Fruit fly (Drosophila melanogaster) whole organism, embryonic: ENCODE measurements around the gene CG14015.
A peak's percentile ranks its signal among the peaks of the same experiment; 100 is the strongest.

Source experiments
- BEAF-32 ChIP-seq: fragments of 200-800 bp; sonication (Bioruptor generic); optimal IDR thresholded peaks from 3 replicates; lab custom pipeline; 2017; ENCODE audit warnings: missing biosample characterization, missing genetic modification characterization, mild to moderate bottlenecking, moderate library complexity, missing genetic modification reagents
- Bgb ChIP-seq: fragments of 200-800 bp; sonication (Bioruptor generic); IDR thresholded peaks from 2 replicates; pipeline ENCODE4 v1.3.6; 2022; ENCODE audit warnings: missing biosample characterization, missing genetic modification characterization; ENCODE audit not compliant: partially characterized antibody
- CG10147 ChIP-seq: fragments of 200-800 bp; sonication (Bioruptor generic); optimal IDR thresholded peaks from 2 replicates; lab custom pipeline; 2019; ENCODE audit warnings: missing biosample characterization, mild to moderate bottlenecking, missing genetic modification characterization, moderate library complexity
- CG10267 ChIP-seq: fragments of 200-800 bp; sonication (Bioruptor generic); optimal IDR thresholded peaks from 2 replicates; lab custom pipeline; 2018; ENCODE audit warnings: missing biosample characterization, mild to moderate bottlenecking, missing genetic modification characterization, moderate library complexity
- CG10543 ChIP-seq: fragments of 200-800 bp; sonication (Bioruptor generic); optimal IDR thresholded peaks from 3 replicates; lab custom pipeline; 2017; ENCODE audit warnings: missing biosample characterization, mild to moderate bottlenecking, missing genetic modification characterization, moderate library complexity
- CG13775 ChIP-seq: fragments of 200-800 bp; sonication (Bioruptor generic); optimal IDR thresholded peaks from 3 replicates; lab custom pipeline; 2017; ENCODE audit warnings: missing biosample characterization, mild to moderate bottlenecking, missing genetic modification characterization
- CG15269 ChIP-seq: fragments of 200-800 bp; sonication (Bioruptor generic); optimal IDR thresholded peaks from 2 replicates; lab custom pipeline; 2018; ENCODE audit warnings: missing biosample characterization, mild to moderate bottlenecking, missing genetic modification characterization, moderate library complexity
- CG1529 ChIP-seq: fragments of 200-800 bp; sonication (Bioruptor generic); optimal IDR thresholded peaks from 3 replicates; lab custom pipeline; 2018; ENCODE audit warnings: missing biosample characterization, missing genetic modification characterization
- CG18619 ChIP-seq: fragments of 200-800 bp; sonication (Bioruptor generic); optimal IDR thresholded peaks from 3 replicates; lab custom pipeline; 2017; ENCODE audit warnings: missing biosample characterization, mild to moderate bottlenecking, missing genetic modification characterization
- CG30020 ChIP-seq: fragments of 200-800 bp; optimal IDR thresholded peaks from 2 replicates; lab custom pipeline; 2019; ENCODE audit warnings: missing biosample characterization, mild to moderate bottlenecking, missing genetic modification characterization, moderate library complexity
- CG30431 ChIP-seq: fragments of 200-800 bp; sonication (Bioruptor generic); optimal IDR thresholded peaks from 2 replicates; lab custom pipeline; 2017; ENCODE audit warnings: missing biosample characterization, missing genetic modification characterization
- CG4360 ChIP-seq: fragments of 200-800 bp; sonication (Bioruptor generic); IDR thresholded peaks from 2 replicates; pipeline ENCODE4 v1.3.6; 2022; ENCODE audit warnings: missing biosample characterization, missing genetic modification characterization
- CG4820 ChIP-seq: fragments of 200-800 bp; sonication (Bioruptor generic); optimal IDR thresholded peaks from 3 replicates; lab custom pipeline; 2016; ENCODE audit warnings: missing biosample characterization, missing genetic modification characterization
- CG7556 ChIP-seq: fragments of 200-800 bp; sonication (Bioruptor generic); optimal IDR thresholded peaks from 2 replicates; lab custom pipeline; 2017; ENCODE audit warnings: missing biosample characterization, mild to moderate bottlenecking, missing genetic modification characterization
- CG8290 ChIP-seq, 3 experiments: fragments of 200-800 bp; sonication (Bioruptor generic); optimal IDR thresholded peaks; 2 replicates each; lab custom pipeline; 2016 to 2019; ENCODE audit warnings: missing biosample characterization in 3 of 3, missing genetic modification characterization in 3 of 3, mild to moderate bottlenecking in 2 of 3, moderate library complexity in 1 of 3
- CG9215 ChIP-seq: fragments of 200-800 bp; sonication (Bioruptor generic); IDR thresholded peaks from 2 replicates; pipeline ENCODE4 v1.3.6; 2022; ENCODE audit warnings: missing biosample characterization, missing genetic modification characterization
- CG9817 ChIP-seq: fragments of 200-800 bp; sonication (Bioruptor generic); optimal IDR thresholded peaks from 2 replicates; lab custom pipeline; 2018; ENCODE audit warnings: missing biosample characterization, mild to moderate bottlenecking, missing genetic modification characterization, moderate library complexity
- CG9932 ChIP-seq: fragments of 200-800 bp; sonication (Bioruptor generic); IDR thresholded peaks from 2 replicates; pipeline ENCODE4 v1.3.6; 2022; ENCODE audit warnings: missing biosample characterization, missing genetic modification characterization
- CTCF ChIP-seq: fragments of 200-800 bp; sonication (Bioruptor generic); optimal IDR thresholded peaks from 2 replicates; lab custom pipeline; 2017; ENCODE audit warnings: missing biosample characterization, mild to moderate bottlenecking, missing genetic modification characterization, moderate library complexity
- Chrac-16 ChIP-seq: fragments of 200-800 bp; sonication (Bioruptor generic); optimal IDR thresholded peaks from 3 replicates; lab custom pipeline; 2016; ENCODE audit warnings: missing biosample characterization, missing genetic modification characterization
- CoRest ChIP-seq: fragments of 200-800 bp; sonication (Bioruptor generic); optimal IDR thresholded peaks from 3 replicates; lab custom pipeline; 2018; ENCODE audit warnings: missing biosample characterization, mild to moderate bottlenecking, missing genetic modification characterization, moderate library complexity
- D19B ChIP-seq: fragments of 200-800 bp; sonication (Bioruptor generic); optimal IDR thresholded peaks from 2 replicates; lab custom pipeline; 2017; ENCODE audit warnings: missing biosample characterization, mild to moderate bottlenecking, missing genetic modification characterization
- Ets65A ChIP-seq: fragments of 200-800 bp; sonication (Bioruptor generic); peaks from one replicate; lab custom pipeline; 2016; ENCODE audit warnings: missing biosample characterization, missing genetic modification characterization
- H15 ChIP-seq: fragments of 200-800 bp; sonication (Bioruptor generic); IDR thresholded peaks from 3 replicates; pipeline ENCODE4 v1.3.6; 2022; ENCODE audit warnings: missing biosample characterization, missing genetic modification characterization
- HLH54F ChIP-seq: fragments of 200-800 bp; sonication (Bioruptor generic); optimal IDR thresholded peaks from 3 replicates; lab custom pipeline; 2016; ENCODE audit warnings: missing biosample characterization, missing genetic modification characterization
- HmgD ChIP-seq: fragments of 200-800 bp; sonication (Bioruptor generic); optimal IDR thresholded peaks from 3 replicates; lab custom pipeline; 2016; ENCODE audit warnings: missing biosample characterization, missing genetic modification characterization
- Hr51 ChIP-seq, 2 experiments: fragments of 200-800 bp; sonication (Bioruptor generic); optimal IDR thresholded peaks; 2 replicates in 1 of 2; 3 replicates in 1 of 2; lab custom pipeline; 2016 to 2018; ENCODE audit warnings: missing biosample characterization in 2 of 2, missing genetic modification characterization in 2 of 2, mild to moderate bottlenecking in 1 of 2, moderate library complexity in 1 of 2
- Hsf ChIP-seq: fragments of 200-800 bp; sonication (Bioruptor generic); optimal IDR thresholded peaks from 3 replicates; lab custom pipeline; 2016; ENCODE audit warnings: missing biosample characterization, missing genetic modification characterization
- Nf-YA ChIP-seq: fragments of 200-800 bp; sonication (Bioruptor generic); IDR thresholded peaks from 2 replicates; pipeline ENCODE4 v1.3.6; 2022; ENCODE audit warnings: missing biosample characterization, missing genetic modification characterization
- Sox100B ChIP-seq: fragments of 200-800 bp; sonication (Bioruptor generic); optimal IDR thresholded peaks from 3 replicates; lab custom pipeline; 2018; ENCODE audit warnings: missing biosample characterization, mild to moderate bottlenecking, missing genetic modification characterization
- Xbp1 ChIP-seq: fragments of 200-800 bp; sonication (Bioruptor generic); optimal IDR thresholded peaks from 3 replicates; lab custom pipeline; 2016; ENCODE audit warnings: missing biosample characterization, mild to moderate bottlenecking, missing genetic modification characterization
- bcd ChIP-seq: fragments of 200-800 bp; sonication (Bioruptor generic); optimal IDR thresholded peaks from 2 replicates; lab custom pipeline; 2017; ENCODE audit warnings: missing biosample characterization, mild to moderate bottlenecking, missing genetic modification characterization
- dmrt11E ChIP-seq: fragments of 200-800 bp; sonication (Bioruptor generic); optimal IDR thresholded peaks from 3 replicates; lab custom pipeline; 2018; ENCODE audit warnings: missing biosample characterization, mild to moderate bottlenecking, missing genetic modification characterization, moderate library complexity
- dmrt99B ChIP-seq: fragments of 200-800 bp; sonication (Bioruptor generic); optimal IDR thresholded peaks from 2 replicates; lab custom pipeline; 2018; ENCODE audit warnings: missing biosample characterization, mild to moderate bottlenecking, missing genetic modification characterization, moderate library complexity
- fd3F ChIP-seq: fragments of 200-800 bp; sonication (Bioruptor generic); optimal IDR thresholded peaks from 2 replicates; lab custom pipeline; 2018; ENCODE audit warnings: missing biosample characterization, mild to moderate bottlenecking, missing genetic modification characterization, moderate library complexity
- gfzf ChIP-seq: fragments of 200-800 bp; sonication (Bioruptor generic); optimal IDR thresholded peaks from 2 replicates; lab custom pipeline; 2016; ENCODE audit warnings: missing biosample characterization, mild to moderate bottlenecking, missing genetic modification characterization, moderate library complexity
- grau ChIP-seq: fragments of 200-800 bp; optimal IDR thresholded peaks from 3 replicates; lab custom pipeline; 2019; ENCODE audit warnings: missing biosample characterization, mild to moderate bottlenecking, missing genetic modification characterization, moderate library complexity
- hkb ChIP-seq, 2 experiments: fragments of 200-800 bp in 1 of 2; fragments of >200 bp in 1 of 2; sonication (Bioruptor generic) in 1 of 2; IDR thresholded peaks in 1 of 2; optimal IDR thresholded peaks in 1 of 2; 2 replicates each; pipeline versions ENCODE4 v1.3.6 to Lab custom; 2017 to 2022; ENCODE audit warnings: missing biosample characterization in 1 of 2, missing genetic modification characterization in 1 of 2
- ind ChIP-seq: fragments of 200-800 bp; sonication (Bioruptor generic); optimal IDR thresholded peaks from 3 replicates; lab custom pipeline; 2016; ENCODE audit warnings: missing biosample characterization, missing genetic modification characterization
- lilli ChIP-seq: fragments of 200-800 bp; sonication (Bioruptor generic); optimal IDR thresholded peaks from 3 replicates; lab custom pipeline; 2016; ENCODE audit warnings: missing biosample characterization, missing genetic modification characterization
- lmd ChIP-seq: fragments of 200-800 bp; sonication (Bioruptor generic); IDR thresholded peaks from 2 replicates; pipeline ENCODE4 v1.3.6; 2022; ENCODE audit warnings: missing biosample characterization, missing genetic modification characterization
- nmo ChIP-seq: fragments of 200-800 bp; sonication (Bioruptor generic); optimal IDR thresholded peaks from 2 replicates; lab custom pipeline; 2018; ENCODE audit warnings: missing biosample characterization, mild to moderate bottlenecking, missing genetic modification characterization, moderate library complexity
- pros ChIP-seq: fragments of 200-800 bp; sonication (Bioruptor generic); optimal IDR thresholded peaks from 3 replicates; lab custom pipeline; 2019; ENCODE audit warnings: missing biosample characterization, mild to moderate bottlenecking, missing genetic modification characterization, moderate library complexity
- sob ChIP-seq: fragments of 200-800 bp; sonication (Bioruptor generic); IDR thresholded peaks from 2 replicates; pipeline ENCODE4 v1.3.6; 2022; ENCODE audit warnings: missing biosample characterization, missing genetic modification characterization
- sqz ChIP-seq: fragments of 200-800 bp; sonication (Bioruptor generic); optimal IDR thresholded peaks from 3 replicates; lab custom pipeline; 2018; ENCODE audit warnings: missing biosample characterization, mild to moderate bottlenecking, missing genetic modification characterization
- tin ChIP-seq: fragments of 200-800 bp; sonication (Bioruptor generic); optimal IDR thresholded peaks from 3 replicates; lab custom pipeline; 2016; ENCODE audit warnings: missing biosample characterization, missing genetic modification characterization
- tll ChIP-seq, 2 experiments: fragments of 200-800 bp in 1 of 2; fragments of >200 bp in 1 of 2; sonication (Bioruptor generic) in 1 of 2; optimal IDR thresholded peaks; 2 replicates each; lab custom pipeline; 2017 to 2019; ENCODE audit warnings: missing biosample characterization in 2 of 2, missing genetic modification characterization in 2 of 2, mild to moderate bottlenecking in 1 of 2, moderate library complexity in 1 of 2
- zen ChIP-seq: fragments of 200-800 bp; sonication (Bioruptor generic); optimal IDR thresholded peaks from 3 replicates; lab custom pipeline; 2018; ENCODE audit warnings: missing biosample characterization, mild to moderate bottlenecking, missing genetic modification characterization, moderate library complexity

The CG14015 gene

dm6 chr2L:5519846-5520384, 19.1 kb downstream of the CG14015 start, which contains the start of the genes CG7382 and cl (continued):
- TF ChIP-seq hkb (optimal IDR thresholded peaks at IDR 0.05; lab: Kevin White, UChicago) (peak; percentile 85), hkb (GFP tag; IDR thresholded peaks at IDR 0.05; lab: Robert Waterston, UW) (no peak), grau (tag; lab: Kevin White, UChicago) (peak; percentile 66), bcd (GFP tag; lab: Kevin White, UChicago) (peak; percentile 44), lmd (GFP tag; lab: Robert Waterston, UW) (peak; percentile 33; the same call in 1 of the 2 replicates), lilli (GFP tag; lab: Kevin White, UChicago) (peak; percentile 41), CG10147 (peak; percentile 26), pros (GFP tag; lab: Kevin White, UChicago) (no peak), Xbp1 (peak; percentile 60), CG30020 (tag; lab: Kevin White, UChicago) (peak; percentile 42), CG13775 (GFP tag; lab: Kevin White, UChicago) (peak; percentile 47), D19B (GFP tag; lab: Kevin White, UChicago) (no peak), zen (tag; lab: Kevin White, UChicago) (peak; percentile 42), Chrac-16 (peak; percentile 6), CG9817 (tag; lab: Kevin White, UChicago) (peak; percentile 34), HLH54F (GFP tag; lab: Kevin White, UChicago) (peak; percentile 31), Sox100B (GFP tag; lab: Kevin White, UChicago) (peak; percentile 36), CG8290 (GFP tag; optimal IDR thresholded peaks at IDR 0.05; lab: Kevin White, UChicago) (peak; percentile 46), CG8290 (tag; optimal IDR thresholded peaks at IDR 0.05; lab: Kevin White, UChicago) (no peak), CoRest (tag; lab: Kevin White, UChicago) (peak; percentile 76), tin (GFP tag; lab: Kevin White, UChicago) (peak; percentile 45), CG7556 (GFP tag; lab: Kevin White, UChicago) (peak; percentile 27), CG10267 (tag; lab: Kevin White, UChicago) (peak; percentile 64), dmrt99B (tag; lab: Kevin White, UChicago) (peak; percentile 34), Hr51 (GFP tag; optimal IDR thresholded peaks at IDR 0.05; lab: Kevin White, UChicago) (peak in 1 of 2 experiments; percentile 54), fd3F (GFP tag; lab: Kevin White, UChicago) (peak; percentile 11), dmrt11E (tag; lab: Kevin White, UChicago) (peak; percentile 9), sqz (peak; percentile 65), Ets65A (GFP tag; lab: Kevin White, UChicago) (peak; percentile 91), tll (GFP tag; optimal IDR thresholded peaks at IDR 0.05; lab: Kevin White, UChicago) (peak; percentile 21 to 53), Bgb (GFP tag; lab: Robert Waterston, UW) (no peak; the same call in 1 of the 2 replicates), CG1529 (GFP tag; lab: Kevin White, UChicago) (no peak), CG15269 (tag; lab: Kevin White, UChicago) (peak; percentile 35), ind (GFP tag; lab: Kevin White, UChicago) (peak; percentile 54), sob (peak; percentile 19; the same call in 1 of the 2 replicates), CG9215 (GFP tag; lab: Robert Waterston, UW) (peak; percentile 31; the same call in 1 of the 2 replicates), CG30431 (GFP tag; lab: Kevin White, UChicago) (no peak), CG4360 (0 out of 2 replicates have a peak, but pooled peaks have one; percentile 38), Nf-YA (GFP tag; lab: Robert Waterston, UW) (no peak), CG4820 (peak; percentile 33), H15 (GFP tag; lab: Robert Waterston, UW) (no peak), CG9932 (peak; percentile 76), Hsf (GFP tag; lab: Kevin White, UChicago) (peak; percentile 24), HmgD (GFP tag; lab: Kevin White, UChicago) (no peak), gfzf (GFP tag; lab: Kevin White, UChicago) (peak; percentile 60), CTCF (GFP tag; lab: Kevin White, UChicago) (no peak), CG18619 (GFP tag; lab: Kevin White, UChicago) (peak; percentile 27), nmo (GFP tag; lab: Kevin White, UChicago) (peak; percentile 79), CG10543 (GFP tag; lab: Kevin White, UChicago) (peak; percentile 57), BEAF-32 (GFP tag; lab: Kevin White, UChicago) (peak; percentile 56)
